Worm (Caenorhabditis elegans) whole organism, young adult: ENCODE results near the gene ceh-13.
A peak's percentile ranks its signal among the peaks of the same experiment; 100 is the strongest.

Experiments used
- B0019.2 ChIP-seq: fragments of 200-800 bp; sonication (Bioruptor generic); conservative IDR thresholded peaks from 2 replicates; pipeline ENCODE4 v1.3.6; 2022; ENCODE audit warnings: missing genetic modification reagents, missing genetic modification characterization, missing compliant biosample characterization
- D2030.7 ChIP-seq: fragments of 200-800 bp; sonication (Bioruptor generic); IDR thresholded peaks from 2 replicates; pipeline ENCODE4 v1.3.6; 2022; ENCODE audit warnings: missing genetic modification reagents, missing genetic modification characterization, missing compliant biosample characterization
- F10E7.11 ChIP-seq: sonication (generic microtip); optimal IDR thresholded peaks from 2 replicates; lab custom pipeline; 2017; ENCODE audit warnings: mild to moderate bottlenecking, missing genetic modification characterization, moderate library complexity, missing compliant biosample characterization
- F23B12.7 ChIP-seq: sonication (generic microtip); optimal IDR thresholded peaks from 2 replicates; lab custom pipeline; 2017; ENCODE audit warnings: missing genetic modification characterization, mild to moderate bottlenecking, missing compliant biosample characterization, antibody characterized with exemption, moderate library complexity; ENCODE audit not compliant: insufficient read depth
- F33H1.4 ChIP-seq: fragments of 200-800 bp; sonication (Bioruptor generic); IDR thresholded peaks from 2 replicates; pipeline ENCODE4 v1.3.6; 2022; ENCODE audit warnings: missing genetic modification reagents, missing genetic modification characterization, missing compliant biosample characterization
- F37B4.10 ChIP-seq: fragments of 200-800 bp; sonication (Bioruptor generic); IDR thresholded peaks from 2 replicates; pipeline ENCODE4 v1.3.6; 2022; ENCODE audit warnings: missing genetic modification characterization, missing compliant biosample characterization
- F39B2.1 ChIP-seq: fragments of 200-800 bp; sonication (Bioruptor generic); IDR thresholded peaks from 2 replicates; pipeline ENCODE4 v1.3.6; 2022; ENCODE audit warnings: missing genetic modification reagents, missing genetic modification characterization, missing compliant biosample characterization
- F49E8.2 ChIP-seq: sonication (generic microtip); optimal IDR thresholded peaks from 3 replicates; lab custom pipeline; 2017; ENCODE audit warnings: missing genetic modification characterization, mild to moderate bottlenecking, missing compliant biosample characterization, antibody characterized with exemption, moderate library complexity; ENCODE audit not compliant: insufficient read depth
- akir-1 ChIP-seq: fragments of 200-800 bp; sonication (Bioruptor generic); optimal IDR thresholded peaks from 2 replicates; lab custom pipeline; 2018; ENCODE audit warnings: mild to moderate bottlenecking, missing genetic modification characterization, moderate library complexity, missing compliant biosample characterization
- attf-3 ChIP-seq: fragments of 200-800 bp; sonication (Bioruptor generic); conservative IDR thresholded peaks from 2 replicates; pipeline ENCODE4 v1.3.6; 2022; ENCODE audit warnings: missing genetic modification reagents, missing genetic modification characterization, missing compliant biosample characterization
- attf-5 ChIP-seq: fragments of 200-800 bp; sonication (Bioruptor generic); optimal IDR thresholded peaks from 2 replicates; lab custom pipeline; 2018; ENCODE audit warnings: mild to moderate bottlenecking, missing genetic modification characterization, missing compliant biosample characterization
- cebp-1 ChIP-seq, 2 experiments: fragments of 200-800 bp in 1 of 2; sonication (Bioruptor generic) in 1 of 2; sonication (generic microtip) in 1 of 2; IDR thresholded peaks in 1 of 2; optimal IDR thresholded peaks in 1 of 2; 2 replicates each; pipeline versions ENCODE4 v1.3.6 to Lab custom; 2017 to 2022; ENCODE audit warnings: missing compliant biosample characterization in 2 of 2, missing genetic modification characterization in 2 of 2, mild to moderate bottlenecking in 1 of 2, missing genetic modification reagents in 1 of 2, moderate library complexity in 1 of 2
- cebp-2 ChIP-seq: fragments of 200-800 bp; sonication (Bioruptor generic); IDR thresholded peaks from 2 replicates; pipeline ENCODE4 v1.3.6; 2022; ENCODE audit warnings: missing genetic modification characterization, missing compliant biosample characterization
- ceh-91 ChIP-seq: fragments of 200-800 bp; sonication (Bioruptor generic); IDR thresholded peaks from 2 replicates; pipeline ENCODE4 v1.3.6; 2022; ENCODE audit warnings: missing genetic modification reagents, missing genetic modification characterization, missing compliant biosample characterization
- dox-1 ChIP-seq: fragments of 200-800 bp; sonication (Bioruptor generic); IDR thresholded peaks from 2 replicates; pipeline ENCODE4 v1.3.6; 2022; ENCODE audit warnings: missing genetic modification reagents, missing genetic modification characterization, missing compliant biosample characterization
- dpff-1 ChIP-seq: sonication (generic microtip); optimal IDR thresholded peaks from 2 replicates; lab custom pipeline; 2017; ENCODE audit warnings: mild to moderate bottlenecking, missing genetic modification characterization, missing compliant biosample characterization
- dpl-1 ChIP-seq: fragments of 150-350 bp; optimal IDR thresholded peaks from 2 replicates; lab custom pipeline; 2014; ENCODE audit warnings: missing biosample characterization, missing genetic modification reagents, missing genetic modification characterization
- ekl-4 ChIP-seq: fragments of 200-800 bp; sonication (Bioruptor generic); IDR thresholded peaks from 2 replicates; pipeline ENCODE4 v1.3.6; 2022; ENCODE audit warnings: missing genetic modification reagents, missing genetic modification characterization, missing compliant biosample characterization
- ets-4 ChIP-seq: fragments of 200-800 bp; sonication (Bioruptor generic); optimal IDR thresholded peaks from 2 replicates; lab custom pipeline; 2018; ENCODE audit warnings: mild to moderate bottlenecking, missing genetic modification characterization, missing compliant biosample characterization
- let-607 ChIP-seq, 2 experiments: fragments of 200-800 bp in 1 of 2; sonication (Bioruptor generic) in 1 of 2; sonication (generic microtip) in 1 of 2; optimal IDR thresholded peaks; 2 replicates each; lab custom pipeline; 2016 to 2018; ENCODE audit warnings: mild to moderate bottlenecking in 2 of 2, missing compliant biosample characterization in 2 of 2, missing genetic modification characterization in 2 of 2, moderate library complexity in 2 of 2, missing genotype in 1 of 2
- lin-35 ChIP-seq, 3 experiments: fragments of 150-350 bp in 2 of 3; sonication (generic microtip) in 1 of 3; optimal IDR thresholded peaks; 2 replicates each; lab custom pipeline; 2014 to 2018; ENCODE audit warnings: missing biosample characterization in 3 of 3, missing genetic modification characterization in 3 of 3, missing genetic modification reagents in 3 of 3
- lin-40 ChIP-seq: sonication (generic microtip); optimal IDR thresholded peaks from 2 replicates; lab custom pipeline; 2016; ENCODE audit warnings: missing genetic modification characterization, mild to moderate bottlenecking, missing compliant biosample characterization, missing genotype, missing genetic modification reagents
- lin-54 ChIP-seq: fragments of 200-800 bp; sonication (Bioruptor generic); optimal IDR thresholded peaks from 2 replicates; lab custom pipeline; 2018; ENCODE audit warnings: mild to moderate bottlenecking, missing genetic modification characterization, missing compliant biosample characterization
- lir-1 ChIP-seq: fragments of 200-800 bp; sonication (Bioruptor generic); conservative IDR thresholded peaks from 2 replicates; pipeline ENCODE4 v1.3.6; 2022; ENCODE audit warnings: missing genetic modification reagents, missing genetic modification characterization, missing compliant biosample characterization
- lsy-27 ChIP-seq: sonication (generic microtip); optimal IDR thresholded peaks from 2 replicates; lab custom pipeline; 2017; ENCODE audit warnings: missing genetic modification characterization, mild to moderate bottlenecking, missing compliant biosample characterization, antibody characterized with exemption, missing genotype, borderline replicate concordance; ENCODE audit not compliant: insufficient read depth
- madf-10 ChIP-seq: sonication (generic microtip); optimal IDR thresholded peaks from 2 replicates; lab custom pipeline; 2016; ENCODE audit warnings: mild to moderate bottlenecking, missing genetic modification characterization, missing compliant biosample characterization
- madf-3 ChIP-seq: fragments of 200-800 bp; sonication (Bioruptor generic); IDR thresholded peaks from 2 replicates; pipeline ENCODE4 v1.3.6; 2022; ENCODE audit warnings: missing genetic modification reagents, missing genetic modification characterization, missing compliant biosample characterization
- madf-6 ChIP-seq: fragments of 200-800 bp; sonication (Bioruptor generic); IDR thresholded peaks from 2 replicates; pipeline ENCODE4 v1.3.6; 2022; ENCODE audit warnings: missing genetic modification reagents, missing genetic modification characterization, missing compliant biosample characterization
- mcd-1 ChIP-seq: fragments of 200-800 bp; sonication (Bioruptor generic); IDR thresholded peaks from 2 replicates; pipeline ENCODE4 v1.3.6; 2022; ENCODE audit warnings: missing genetic modification reagents, missing genetic modification characterization, missing compliant biosample characterization
- nfya-2 ChIP-seq: fragments of 200-800 bp; sonication (Bioruptor generic); IDR thresholded peaks from 2 replicates; pipeline ENCODE4 v1.3.6; 2022; ENCODE audit warnings: missing genetic modification reagents, missing genetic modification characterization, missing compliant biosample characterization
- nhr-80 ChIP-seq: sonication (generic microtip); optimal IDR thresholded peaks from 2 replicates; lab custom pipeline; 2016; ENCODE audit warnings: missing genetic modification characterization, missing compliant biosample characterization
- pbrm-1 ChIP-seq: fragments of 200-800 bp; sonication (Bioruptor generic); IDR thresholded peaks from 2 replicates; pipeline ENCODE4 v1.3.6; 2022; ENCODE audit warnings: missing genetic modification reagents, missing genetic modification characterization, missing compliant biosample characterization
- repo-1 ChIP-seq: sonication (generic microtip); optimal IDR thresholded peaks from 2 replicates; lab custom pipeline; 2017; ENCODE audit warnings: mild to moderate bottlenecking, missing genetic modification characterization, missing compliant biosample characterization
- snpc-1.1 ChIP-seq: sonication (generic microtip); optimal IDR thresholded peaks from 2 replicates; lab custom pipeline; 2017; ENCODE audit warnings: missing genetic modification characterization, mild to moderate bottlenecking, missing compliant biosample characterization, antibody characterized with exemption, moderate library complexity, missing genotype, missing genetic modification reagents; ENCODE audit not compliant: insufficient read depth
- snpc-1.3 ChIP-seq: sonication (generic microtip); optimal IDR thresholded peaks from 2 replicates; lab custom pipeline; 2017; ENCODE audit warnings: missing genetic modification characterization, mild to moderate bottlenecking, missing compliant biosample characterization, antibody characterized with exemption, moderate library complexity, missing genotype, missing genetic modification reagents; ENCODE audit not compliant: insufficient read depth
- snpc-4 ChIP-seq, 5 experiments: fragments of 150-350 bp in 1 of 5; sonication (generic microtip) in 4 of 5; optimal IDR thresholded peaks; 2 replicates each; lab custom pipeline; 2014 to 2018; ENCODE audit warnings: missing genetic modification characterization in 5 of 5, missing biosample characterization in 3 of 5, antibody characterized with exemption in 2 of 5, mild to moderate bottlenecking in 2 of 5, missing compliant biosample characterization in 2 of 5, missing genotype in 2 of 5, moderate library complexity in 2 of 5, missing genetic modification reagents in 1 of 5
- somi-1 ChIP-seq: fragments of 200-800 bp; sonication (Bioruptor generic); optimal IDR thresholded peaks from 2 replicates; lab custom pipeline; 2018; ENCODE audit warnings: mild to moderate bottlenecking, missing genetic modification characterization, missing compliant biosample characterization
- tbp1 ChIP-seq: fragments of 200-800 bp; sonication (Bioruptor generic); optimal IDR thresholded peaks from 2 replicates; lab custom pipeline; 2018; ENCODE audit warnings: mild to moderate bottlenecking, missing genetic modification characterization, missing compliant biosample characterization
- unc-130 ChIP-seq: sonication (generic microtip); optimal IDR thresholded peaks from 2 replicates; lab custom pipeline; 2016; ENCODE audit warnings: missing genetic modification reagents, missing genetic modification characterization, missing compliant biosample characterization
- unc-62 ChIP-seq: fragments of 150-350 bp; optimal IDR thresholded peaks from 2 replicates; lab custom pipeline; 2014; ENCODE audit warnings: missing biosample characterization, missing genetic modification reagents, missing genetic modification characterization
- zim-3 ChIP-seq: sonication (generic microtip); optimal IDR thresholded peaks from 2 replicates; lab custom pipeline; 2017; ENCODE audit warnings: mild to moderate bottlenecking, missing genetic modification characterization, moderate library complexity, missing compliant biosample characterization
- ztf-18 ChIP-seq: sonication (generic microtip); optimal IDR thresholded peaks from 2 replicates; lab custom pipeline; 2016; ENCODE audit warnings: missing genotype, mild to moderate bottlenecking, missing genetic modification characterization, missing compliant biosample characterization
- ztf-22 ChIP-seq: fragments of 200-800 bp; sonication (Bioruptor generic); optimal IDR thresholded peaks from 2 replicates; lab custom pipeline; 2018; ENCODE audit warnings: mild to moderate bottlenecking, missing genetic modification characterization, moderate library complexity, missing compliant biosample characterization
- ztf-28 ChIP-seq: fragments of 200-800 bp; sonication (Bioruptor generic); IDR thresholded peaks from 2 replicates; pipeline ENCODE4 v1.3.6; 2022; ENCODE audit warnings: missing genetic modification reagents, missing genetic modification characterization, missing compliant biosample characterization

ceh-13 gene

DNA sequence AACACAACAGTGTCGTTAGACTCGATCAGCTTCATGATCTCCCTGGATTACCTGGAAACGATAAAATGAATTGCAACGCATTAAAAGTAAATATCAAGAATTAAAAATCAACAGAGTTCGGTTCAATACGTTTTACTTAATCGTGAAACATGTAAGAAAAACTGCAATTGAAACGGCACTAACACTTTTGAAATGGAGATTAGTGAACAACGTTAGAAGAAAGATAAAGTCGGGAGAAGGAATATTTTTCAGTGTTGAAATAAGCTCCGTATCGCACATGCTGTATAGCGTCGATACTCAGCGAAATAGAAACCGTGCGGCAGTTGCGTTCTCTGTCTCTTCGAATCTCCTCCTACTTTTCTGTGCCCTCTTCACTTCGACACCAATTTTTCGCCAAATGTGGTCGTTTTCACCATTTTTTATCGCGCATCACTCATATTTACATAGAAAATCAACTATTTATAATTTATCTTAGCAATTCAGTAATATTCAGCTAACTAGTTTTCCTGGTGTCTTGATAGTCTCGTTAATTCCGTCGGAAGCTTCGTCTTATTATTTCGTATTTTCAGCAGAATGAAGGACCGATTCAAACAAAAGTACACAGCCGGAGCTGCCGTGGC is 17.4 kb downstream of the ceh-13 start, which contains the start of the genes rpl-9 and lpd-7:
rpl-9 (minus strand) TSS at position 51 of the 620 bp plus-strand sequence.
lpd-7 (plus strand) TSS at position 570 of the 620 bp plus-strand sequence.
- TF ChIP-seq dpff-1 (tag; lab: Kevin White, UChicago): no peak
- TF ChIP-seq unc-62 (GFP tag; lab: Kevin White, UChicago): no peak
- peak; percentile 37; the same call in 1 of the 2 replicates for TF ChIP-seq F33H1.4 (GFP tag; lab: Robert Waterston, UW)
- TF ChIP-seq lin-35 (GFP tag; optimal IDR thresholded peaks at IDR 0.05; lab: Kevin White, UChicago): peak in 1 of 3 experiments; percentile 29
- TF ChIP-seq unc-130 (GFP tag; lab: Kevin White, UChicago): no peak
- no peak for TF ChIP-seq akir-1
- TF ChIP-seq B0019.2 (GFP tag; lab: Robert Waterston, UW): no peak
- TF ChIP-seq madf-10: peak; percentile 1
- TF ChIP-seq ets-4 (GFP tag; lab: Kevin White, UChicago): no peak
- TF ChIP-seq cebp-2: no peak
- TF ChIP-seq lin-54: peak; percentile 24
- TF ChIP-seq dpl-1 (GFP tag; lab: Kevin White, UChicago): peak; percentile 41
- TF ChIP-seq lsy-27 (tag; lab: Kevin White, UChicago): no peak
- TF ChIP-seq zim-3 (tag; lab: Kevin White, UChicago): no peak
- TF ChIP-seq let-607 (tag; optimal IDR thresholded peaks at IDR 0.05; lab: Kevin White, UChicago): no peak
- peak; percentile 67; the same call in 1 of the 2 replicates for TF ChIP-seq madf-3
- TF ChIP-seq F10E7.11 (tag; lab: Kevin White, UChicago): no peak
- peak; percentile 59 for TF ChIP-seq nhr-80 (tag; lab: Kevin White, UChicago)
- TF ChIP-seq cebp-1 (GFP tag; IDR thresholded peaks at IDR 0.05; lab: Robert Waterston, UW): no peak
- peak; percentile 72 for TF ChIP-seq cebp-1 (tag; optimal IDR thresholded peaks at IDR 0.05; lab: Kevin White, UChicago)
- peak; percentile 15; the same call in 1 of the 2 replicates for TF ChIP-seq madf-6 (GFP tag; lab: Robert Waterston, UW)
- peak; percentile 30 for TF ChIP-seq ztf-18 (tag; lab: Kevin White, UChicago)
- TF ChIP-seq repo-1 (tag; lab: Kevin White, UChicago): no peak
- TF ChIP-seq somi-1: no peak
- TF ChIP-seq nfya-2 (GFP tag; lab: Robert Waterston, UW): no peak
- no peak for TF ChIP-seq F37B4.10 (GFP tag; lab: Robert Waterston, UW)
- peak; percentile 75 for TF ChIP-seq F23B12.7 (tag; lab: Kevin White, UChicago)
- TF ChIP-seq pbrm-1: peak; percentile 47; the same call in 1 of the 2 replicates
- TF ChIP-seq attf-3 (GFP tag; lab: Robert Waterston, UW): peak; percentile 65; the same call in 1 of the 2 replicates
- TF ChIP-seq snpc-1.3 (tag; lab: Kevin White, UChicago): peak; percentile 4
- peak; percentile 36; the same call in 1 of the 2 replicates for TF ChIP-seq mcd-1 (GFP tag; lab: Robert Waterston, UW)
- TF ChIP-seq lin-40 (tag; lab: Kevin White, UChicago): peak; percentile 40
- peak; percentile 53; the same call in 1 of the 2 replicates for TF ChIP-seq dox-1 (GFP tag; lab: Robert Waterston, UW)
- TF ChIP-seq ekl-4 (GFP tag; lab: Robert Waterston, UW): no peak
- peak; percentile 22 for TF ChIP-seq tbp1
- TF ChIP-seq ceh-91 (GFP tag; lab: Robert Waterston, UW): no peak
- TF ChIP-seq snpc-4 (GFP tag; optimal IDR thresholded peaks at IDR 0.05; lab: Kevin White, UChicago): no peak
- peak in 2 of 4 experiments; percentile 27 to 75 for TF ChIP-seq snpc-4 (tag; optimal IDR thresholded peaks at IDR 0.05; lab: Kevin White, UChicago)
- no peak for TF ChIP-seq snpc-1.1 (tag; lab: Kevin White, UChicago)
- TF ChIP-seq lir-1: no peak
- TF ChIP-seq F39B2.1 (GFP tag; lab: Robert Waterston, UW): no peak
- TF ChIP-seq attf-5 (GFP tag; lab: Kevin White, UChicago): peak; percentile 47
- TF ChIP-seq F49E8.2 (tag; lab: Kevin White, UChicago): peak; percentile 34
- TF ChIP-seq ztf-28 (GFP tag; lab: Robert Waterston, UW): peak; percentile 55; the same call in 1 of the 2 replicates
- TF ChIP-seq ztf-22 (GFP tag; lab: Kevin White, UChicago): no peak
- TF ChIP-seq D2030.7 (GFP tag; lab: Robert Waterston, UW): peak; percentile 40
